Fruit fly (Drosophila melanogaster) whole organism, larva: ENCODE measurements around the gene Sf3b5.
A peak's percentile ranks its signal among the peaks of the same experiment; 100 is the strongest.

Experiments used
- noc ChIP-seq: fragments of 200-800 bp; sonication (Bioruptor generic); optimal IDR thresholded peaks from 3 replicates; lab custom pipeline; 2019; ENCODE audit warnings: missing biosample characterization, mild to moderate bottlenecking, missing genetic modification characterization, moderate library complexity

Gene Sf3b5

dm6 chr3R:9014859-9015466 lies at the start of gene Sf3b5, which contains the start of the genes Kcmf1 and CG11986:
Gene Sf3b5 (minus strand): TSS chr3R:9015341.
Gene Kcmf1 (minus strand): TSS chr3R:9014909.
Gene CG11986 (plus strand): TSS chr3R:9015446.
- no peak for TF ChIP-seq noc (tag; lab: Kevin White, UChicago)

DNA sequence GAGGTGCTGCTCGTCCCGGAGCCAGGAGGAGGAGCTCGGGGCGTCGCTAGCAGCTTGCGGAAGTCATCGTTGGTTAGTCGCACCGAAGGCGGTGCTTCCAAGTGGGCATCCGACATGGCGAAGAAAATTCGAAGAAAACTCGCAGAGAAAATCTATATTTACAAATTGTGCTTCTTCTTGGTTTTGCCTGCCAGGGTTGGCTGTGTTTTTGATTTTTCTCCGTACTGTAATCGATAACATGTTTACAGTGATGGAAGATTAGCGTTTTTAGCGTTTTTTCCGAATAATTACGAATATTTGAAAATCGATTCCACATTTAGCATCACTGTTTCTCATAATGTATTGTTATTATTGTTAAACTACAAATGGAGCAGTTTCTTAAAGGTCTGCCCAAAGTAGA lies 49.7 kb upstream of the Sf3b5 start, which contains the start of the genes beag and Ada:
TSS of gene beag (minus strand) at position 205 of the 400 bp plus-strand sequence.
TSS of gene Ada (plus strand) at position 310 of the 400 bp plus-strand sequence.
- TF ChIP-seq noc (tag; lab: Kevin White, UChicago): no peak

- no peak for TF ChIP-seq noc (tag; lab: Kevin White, UChicago)
These were observed 47.6 kb upstream of the Sf3b5 start for dm6 chr3R:9062756-9063155.

DNA sequence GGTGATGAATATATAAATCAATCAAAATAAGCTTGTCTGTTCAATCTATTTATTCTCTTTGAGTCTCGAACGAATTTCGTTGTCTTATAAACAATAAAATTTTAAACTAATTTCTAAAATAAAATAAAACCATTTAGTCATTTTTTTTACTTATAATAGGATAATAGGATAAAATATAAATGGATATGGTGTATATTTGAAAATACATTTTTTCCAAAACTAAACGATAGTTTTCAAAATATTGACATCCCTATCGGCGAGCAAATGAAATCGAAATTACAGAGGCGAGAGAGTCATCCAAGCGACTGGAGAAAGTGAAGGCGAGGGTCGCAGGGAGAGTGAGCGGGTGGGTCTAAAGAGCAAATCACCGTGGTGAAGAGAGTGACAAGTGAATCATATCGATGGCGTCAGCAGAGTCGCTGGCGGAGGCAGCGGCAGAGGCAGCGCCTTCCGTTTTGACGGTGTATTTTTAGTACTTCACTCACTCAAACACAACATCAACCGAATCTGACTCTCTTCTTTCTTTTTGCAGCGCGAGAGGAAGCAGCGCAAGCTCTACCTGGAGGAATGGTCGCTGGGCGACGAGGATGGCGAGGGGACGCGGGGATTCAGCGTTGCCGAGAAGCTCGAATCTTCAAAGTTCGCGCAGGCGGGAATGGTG lies 42.4 kb upstream of the Sf3b5 start:
- TF ChIP-seq noc (tag; lab: Kevin White, UChicago): peak; percentile 100

dm6 chr3R:9057032-9057397 lies 41.9 kb upstream of the Sf3b5 start:
- no peak for TF ChIP-seq noc (tag; lab: Kevin White, UChicago)

DNA sequence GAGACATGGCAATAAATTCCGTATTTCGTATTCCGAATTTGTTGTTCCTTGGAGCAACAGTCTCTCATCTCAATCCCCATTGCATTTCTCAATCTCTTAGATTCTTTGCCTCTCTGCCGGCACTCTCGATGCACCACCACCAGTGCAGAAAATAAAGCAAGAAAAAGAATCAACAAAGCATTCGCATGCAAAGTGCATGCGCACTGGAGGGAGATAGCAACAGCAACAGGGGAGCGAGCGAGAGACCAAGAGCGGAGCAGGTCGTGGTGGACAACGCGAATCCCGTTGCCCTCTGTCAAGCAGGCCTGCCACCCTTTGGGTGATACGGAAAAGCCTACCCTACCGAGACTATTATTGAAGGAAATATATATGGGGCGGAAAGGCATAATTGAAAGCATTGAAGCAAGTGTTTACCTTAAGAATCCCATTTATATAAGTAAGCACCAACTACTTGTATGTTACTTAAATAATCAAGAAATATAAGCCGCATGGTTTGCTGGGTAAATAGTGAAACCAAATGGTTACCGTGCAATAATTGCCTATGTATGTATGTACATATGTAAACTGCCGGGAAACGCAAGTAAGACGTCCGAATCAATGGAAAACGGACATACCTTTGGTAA lies 41.4 kb upstream of the Sf3b5 start:
- no peak for TF ChIP-seq noc (tag; lab: Kevin White, UChicago)

- TF ChIP-seq noc (tag; lab: Kevin White, UChicago): peak; percentile 95
These were observed 40.3 kb upstream of the Sf3b5 start for dm6 chr3R:9055119-9056105.

DNA sequence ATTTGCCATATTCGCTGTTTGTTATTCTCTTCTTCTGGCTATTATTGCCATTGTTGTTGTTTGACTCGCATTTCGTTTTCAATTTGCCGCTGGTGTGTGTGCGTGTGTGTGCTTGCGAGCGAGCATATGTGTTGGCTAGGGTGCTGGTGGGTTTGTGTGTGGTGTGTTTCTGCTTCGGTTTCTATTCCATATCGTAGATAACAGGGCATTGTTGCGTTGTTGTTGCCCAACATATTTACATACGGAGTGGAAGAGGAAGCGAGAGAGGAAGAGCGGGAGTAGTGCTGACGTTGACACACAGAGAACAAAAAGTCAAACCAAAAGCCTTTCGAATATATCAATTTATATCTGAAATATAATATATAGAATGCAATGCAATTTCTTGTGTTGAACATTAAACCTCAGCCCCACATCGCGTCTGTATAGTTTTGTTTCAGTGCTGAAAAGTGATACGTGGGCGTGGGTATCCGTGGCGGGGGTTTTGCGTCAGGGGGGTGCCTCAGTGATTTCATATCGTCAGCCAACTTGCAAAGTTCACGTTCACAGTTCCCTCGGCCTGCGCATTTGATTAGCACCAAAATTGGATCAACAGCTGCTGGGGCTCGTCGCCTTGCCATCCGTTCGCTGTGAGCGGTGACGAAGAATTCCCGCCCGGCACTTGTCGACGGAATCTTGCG lies 39.4 kb upstream of the Sf3b5 start:
- no peak for TF ChIP-seq noc (tag; lab: Kevin White, UChicago)

dm6 chr3R:9053850-9054441 lies 38.8 kb upstream of the Sf3b5 start:
- TF ChIP-seq noc (tag; lab: Kevin White, UChicago): peak; percentile 83

dm6 chr3R:9053021-9053420 lies 37.9 kb upstream of the Sf3b5 start:
- TF ChIP-seq noc (tag; lab: Kevin White, UChicago): peak; percentile 47

- TF ChIP-seq noc (tag; lab: Kevin White, UChicago): no peak
These were observed 37.0 kb upstream of the Sf3b5 start, which contains the start of gene Kdm2 for dm6 chr3R:9051937-9052680. Gene Kdm2 (plus strand): TSS chr3R:9052495.

DNA sequence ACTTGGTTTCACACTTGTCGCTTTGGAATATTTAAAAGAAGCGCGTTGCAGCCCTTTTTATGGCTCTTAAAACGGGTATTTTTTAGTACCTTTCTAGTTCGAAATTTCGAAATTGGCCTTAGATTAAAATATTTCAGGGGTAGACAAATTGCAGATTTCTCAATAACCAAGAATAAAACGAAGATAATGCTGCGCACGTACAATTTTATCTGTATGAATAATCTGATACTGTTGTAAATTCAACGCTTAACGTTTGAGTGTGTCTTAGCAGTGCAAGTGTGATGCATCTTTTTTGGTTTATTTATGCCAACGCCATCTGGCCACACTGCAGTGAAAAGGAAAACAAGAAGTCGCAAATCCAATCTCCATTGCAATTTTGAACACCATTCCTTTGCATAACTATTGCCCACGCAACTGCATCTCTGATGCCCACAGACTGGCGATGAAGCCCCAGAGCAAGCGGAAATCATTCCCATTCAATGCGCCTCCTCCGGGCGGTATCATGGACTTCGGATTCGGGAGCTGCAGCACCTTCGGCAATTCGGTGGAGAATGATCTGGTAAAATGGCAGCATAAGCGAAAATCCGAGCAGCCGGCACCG lies 35.5 kb upstream of the Sf3b5 start, which contains the start of gene Nmdmc:
TSS of gene Nmdmc (minus strand) at position 37 of the 601 bp plus-strand sequence.
- no peak for TF ChIP-seq noc (tag; lab: Kevin White, UChicago)
